Worm (Caenorhabditis elegans) whole organism, L4 larva: ENCODE data around the gene pmpl-1.

Experiments used
- F10B5.3 ChIP-seq: sonication (generic microtip); optimal IDR thresholded peaks from 2 replicates; lab custom pipeline; 2016; ENCODE audit warnings: mild to moderate bottlenecking, missing genetic modification characterization, missing compliant biosample characterization
- F37D6.2 ChIP-seq: sonication (generic microtip); optimal IDR thresholded peaks from 2 replicates; lab custom pipeline; 2016; ENCODE audit warnings: mild to moderate bottlenecking, missing genetic modification characterization, missing compliant biosample characterization
- T26A8.4 ChIP-seq: fragments of 200-800 bp; sonication (Bioruptor generic); IDR thresholded peaks from 2 replicates; pipeline ENCODE4 v1.3.6; 2022; ENCODE audit warnings: missing genetic modification characterization, missing compliant biosample characterization
- Y105C5A.15 ChIP-seq: fragments of 200-800 bp; sonication (Bioruptor generic); IDR thresholded peaks from 2 replicates; pipeline ENCODE4 v1.3.6; 2022; ENCODE audit warnings: missing genetic modification characterization, missing compliant biosample characterization
- Y48G9A.11 ChIP-seq: fragments of 200-800 bp; sonication (Bioruptor generic); IDR thresholded peaks from 2 replicates; pipeline ENCODE4 v1.3.6; 2022; ENCODE audit warnings: missing genetic modification reagents, missing genetic modification characterization, missing compliant biosample characterization
- Y5F2A.4 ChIP-seq: fragments of 200-800 bp; sonication (Bioruptor generic); optimal IDR thresholded peaks from 2 replicates; lab custom pipeline; 2018; ENCODE audit warnings: mild to moderate bottlenecking, missing genetic modification characterization, missing compliant biosample characterization
- Y75B8A.6 ChIP-seq: fragments of 200-800 bp; sonication (Bioruptor generic); IDR thresholded peaks from 2 replicates; pipeline ENCODE4 v1.3.6; 2022; ENCODE audit warnings: missing genetic modification reagents, missing genetic modification characterization, missing compliant biosample characterization
- aha-1 ChIP-seq: fragments of 150-350 bp; peaks from one replicate; lab custom pipeline; 2014; ENCODE audit warnings: missing biosample characterization, missing genetic modification characterization
- aly-2 ChIP-seq: sonication (generic microtip); optimal IDR thresholded peaks from 2 replicates; lab custom pipeline; 2018; ENCODE audit warnings: missing biosample characterization, missing genetic modification characterization
- ama-1 ChIP-seq: fragments of 150-350 bp; optimal IDR thresholded peaks from 2 replicates; lab custom pipeline; 2014; ENCODE audit warnings: inconsistent platforms, mixed read lengths
- attf-4 ChIP-seq: sonication (generic microtip); optimal IDR thresholded peaks from 3 replicates; lab custom pipeline; 2017; ENCODE audit warnings: missing biosample characterization, missing genetic modification characterization
- ceh-32 ChIP-seq: sonication (generic microtip); optimal IDR thresholded peaks from 2 replicates; lab custom pipeline; 2016; ENCODE audit warnings: mild to moderate bottlenecking, missing genetic modification characterization, missing compliant biosample characterization; ENCODE audit not compliant: poor library complexity
- ces-1 ChIP-seq: fragments of 150-350 bp; sonication (generic microtip); optimal IDR thresholded peaks from 4 replicates; lab custom pipeline; 2014; ENCODE audit warnings: missing biosample characterization, missing genetic modification reagents, missing genetic modification characterization
- cey-2 ChIP-seq: sonication (generic microtip); optimal IDR thresholded peaks from 3 replicates; lab custom pipeline; 2017; ENCODE audit warnings: missing genetic modification characterization, mild to moderate bottlenecking, missing compliant biosample characterization, antibody characterized with exemption, borderline replicate concordance; ENCODE audit not compliant: insufficient read depth
- ctbp-1 ChIP-seq: fragments of 200-800 bp; sonication (Bioruptor generic); IDR thresholded peaks from 2 replicates; pipeline ENCODE4 v1.3.6; 2022; ENCODE audit warnings: missing genetic modification reagents, missing genetic modification characterization, missing compliant biosample characterization
- dmd-8 ChIP-seq: fragments of 200-800 bp; sonication (Bioruptor generic); IDR thresholded peaks from 2 replicates; pipeline ENCODE4 v1.3.6; 2022; ENCODE audit warnings: missing genetic modification characterization, missing compliant biosample characterization
- dmd-9 ChIP-seq: fragments of 200-800 bp; sonication (Bioruptor generic); IDR thresholded peaks from 2 replicates; pipeline ENCODE4 v1.3.6; 2022; ENCODE audit warnings: missing genetic modification reagents, missing genetic modification characterization, missing compliant biosample characterization
- fkh-10 ChIP-seq: fragments of 150-350 bp; optimal IDR thresholded peaks from 2 replicates; lab custom pipeline; 2014; ENCODE audit warnings: missing biosample characterization, missing genetic modification reagents, missing genetic modification characterization
- hlh-11 ChIP-seq: fragments of 200-800 bp; sonication (Bioruptor generic); optimal IDR thresholded peaks from 2 replicates; lab custom pipeline; 2018; ENCODE audit warnings: mild to moderate bottlenecking, missing genetic modification characterization, missing compliant biosample characterization
- hmg-1.1 ChIP-seq: fragments of 200-800 bp; sonication (Bioruptor generic); IDR thresholded peaks from 2 replicates; pipeline ENCODE4 v1.3.6; 2022; ENCODE audit warnings: missing genetic modification reagents, missing genetic modification characterization, missing compliant biosample characterization
- jun-1 ChIP-seq: fragments of 150-350 bp; optimal IDR thresholded peaks from 2 replicates; lab custom pipeline; 2014; ENCODE audit warnings: missing biosample characterization, missing genetic modification reagents, missing genetic modification characterization
- lin-29 ChIP-seq: fragments of 200-800 bp; sonication (Bioruptor generic); IDR thresholded peaks from 2 replicates; pipeline ENCODE4 v1.3.6; 2022; ENCODE audit warnings: missing genetic modification reagents, missing genetic modification characterization, missing compliant biosample characterization
- lir-3 ChIP-seq: sonication (generic microtip); optimal IDR thresholded peaks from 2 replicates; lab custom pipeline; 2016; ENCODE audit warnings: mild to moderate bottlenecking, missing genetic modification characterization, missing compliant biosample characterization
- madf-9 ChIP-seq: fragments of 200-800 bp; sonication (Bioruptor generic); conservative IDR thresholded peaks from 2 replicates; pipeline ENCODE4 v1.3.6; 2022; ENCODE audit warnings: missing genetic modification reagents, missing genetic modification characterization, missing compliant biosample characterization
- mdl-1 ChIP-seq, 2 experiments: fragments of 150-350 bp in 1 of 2; sonication (generic microtip) in 1 of 2; optimal IDR thresholded peaks; 2 replicates each; lab custom pipeline; 2014 to 2017; ENCODE audit warnings: missing biosample characterization in 2 of 2, missing genetic modification characterization in 2 of 2
- mdt-29 ChIP-seq: fragments of 200-800 bp; sonication (Bioruptor generic); IDR thresholded peaks from 2 replicates; pipeline ENCODE4 v1.3.6; 2022; ENCODE audit warnings: missing genetic modification reagents, missing genetic modification characterization, missing compliant biosample characterization
- mes-2 ChIP-seq: sonication (generic microtip); optimal IDR thresholded peaks from 2 replicates; lab custom pipeline; 2016; ENCODE audit warnings: missing genotype, mild to moderate bottlenecking, missing genetic modification characterization, missing compliant biosample characterization; ENCODE audit not compliant: poor library complexity, severe bottlenecking
- mxl-3 ChIP-seq: fragments of 200-800 bp; sonication (Bioruptor generic); optimal IDR thresholded peaks from 2 replicates; lab custom pipeline; 2018; ENCODE audit warnings: mild to moderate bottlenecking, missing genetic modification characterization, missing compliant biosample characterization
- nhr-10 ChIP-seq: fragments of 150-350 bp; optimal IDR thresholded peaks from 2 replicates; lab custom pipeline; 2014; ENCODE audit warnings: missing biosample characterization, missing genetic modification characterization
- nhr-11 ChIP-seq: fragments of 150-350 bp; optimal IDR thresholded peaks from 2 replicates; lab custom pipeline; 2014; ENCODE audit warnings: missing biosample characterization, missing genetic modification characterization
- nhr-111 ChIP-seq: fragments of 200-800 bp; sonication (Bioruptor generic); optimal IDR thresholded peaks from 2 replicates; lab custom pipeline; 2018; ENCODE audit warnings: mild to moderate bottlenecking, missing genetic modification characterization, missing compliant biosample characterization
- nhr-28 ChIP-seq: fragments of 150-350 bp; optimal IDR thresholded peaks from 2 replicates; lab custom pipeline; 2014; ENCODE audit warnings: missing biosample characterization, missing genetic modification characterization
- nhr-42 ChIP-seq: fragments of 200-800 bp; sonication (Bioruptor generic); IDR thresholded peaks from 2 replicates; pipeline ENCODE4 v1.3.6; 2022; ENCODE audit warnings: missing genetic modification characterization, missing compliant biosample characterization
- nhr-76 ChIP-seq: fragments of 150-350 bp; optimal IDR thresholded peaks from 2 replicates; lab custom pipeline; 2014; ENCODE audit warnings: missing biosample characterization, missing genetic modification characterization
- nhr-77 ChIP-seq: fragments of 150-350 bp; optimal IDR thresholded peaks from 2 replicates; lab custom pipeline; 2014; ENCODE audit warnings: missing biosample characterization, missing genetic modification characterization
- rbr-2 ChIP-seq: sonication (generic microtip); optimal IDR thresholded peaks from 2 replicates; lab custom pipeline; 2016; ENCODE audit warnings: missing genotype, missing genetic modification characterization, missing compliant biosample characterization
- skn-1 ChIP-seq: fragments of 150-350 bp; optimal IDR thresholded peaks from 2 replicates; lab custom pipeline; 2014; ENCODE audit warnings: missing biosample characterization, missing genetic modification characterization
- spr-1 ChIP-seq: sonication (generic microtip); optimal IDR thresholded peaks from 2 replicates; lab custom pipeline; 2016; ENCODE audit warnings: mild to moderate bottlenecking, missing genetic modification characterization, missing compliant biosample characterization
- unc-62 ChIP-seq, 3 experiments: fragments of 150-350 bp in 1 of 3; sonication (generic microtip); optimal IDR thresholded peaks in 2 of 3; peaks in 1 of 3; 1 replicate in 1 of 3; 2 replicates in 2 of 3; lab custom pipeline; 2014 to 2017; ENCODE audit warnings: missing biosample characterization in 3 of 3, missing genetic modification characterization in 3 of 3, missing genetic modification reagents in 3 of 3, missing genotype in 1 of 3
- ztf-7 ChIP-seq: fragments of 150-350 bp; optimal IDR thresholded peaks from 2 replicates; lab custom pipeline; 2014; ENCODE audit warnings: missing biosample characterization, missing genetic modification characterization

The pmpl-1 gene

ce11 chrX:3768717-3769116 lies 19.1 kb upstream of the pmpl-1 start, which contains the start of gene F47B7.5:
Gene F47B7.5 (minus strand): TSS chrX:3768817.
- no peak for TF ChIP-seq attf-4 (tag; lab: Kevin White, UChicago)
- no peak for TF ChIP-seq hmg-1.1
- TF ChIP-seq mdt-29 (GFP tag; lab: Robert Waterston, UW) = no peak
- no peak for TF ChIP-seq spr-1
- TF ChIP-seq T26A8.4 (GFP tag; lab: Robert Waterston, UW) = no peak
- no peak for TF ChIP-seq nhr-42
- TF ChIP-seq ceh-32 (tag; lab: Kevin White, UChicago) = no peak
- TF ChIP-seq F37D6.2 (tag; lab: Kevin White, UChicago) = no peak
- no peak for TF ChIP-seq mes-2 (tag; lab: Kevin White, UChicago)
- no peak for TF ChIP-seq ztf-7 (tag; lab: Kevin White, UChicago)
- TF ChIP-seq mdl-1 (tag; optimal IDR thresholded peaks at IDR 0.05; lab: Kevin White, UChicago) = no peak
- TF ChIP-seq cey-2 (tag; lab: Kevin White, UChicago) = no peak
- no peak for TF ChIP-seq skn-1 (tag; lab: Kevin White, UChicago)
- no peak for TF ChIP-seq aly-2 (tag; lab: Kevin White, UChicago)
- TF ChIP-seq F10B5.3 (tag; lab: Kevin White, UChicago) = no peak
- TF ChIP-seq nhr-10 = no peak
- TF ChIP-seq lin-29 = no peak
- no peak for TF ChIP-seq dmd-9 (GFP tag; lab: Robert Waterston, UW)
- TF ChIP-seq nhr-111 (GFP tag; lab: Kevin White, UChicago) = no peak

DNA sequence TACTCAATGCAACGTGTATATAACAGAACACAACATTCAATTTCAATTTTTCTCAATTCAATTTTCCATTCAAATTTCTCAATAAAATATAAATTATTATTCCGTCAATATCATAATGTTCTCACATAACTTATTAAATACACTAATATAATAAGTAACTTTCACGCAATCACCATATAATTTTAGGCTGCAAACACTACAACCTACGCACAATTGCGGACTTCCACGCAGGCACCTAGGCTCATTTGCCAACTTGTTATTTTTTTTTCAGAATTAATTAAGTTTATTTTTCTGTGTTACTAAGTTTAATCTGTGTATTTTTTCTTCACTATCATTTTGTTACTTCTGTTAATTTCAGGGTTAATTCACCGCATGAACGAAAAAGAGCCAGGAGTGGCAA lies 15.4 kb upstream of the pmpl-1 start, which contains the start of gene F47B7.2:
F47B7.2 (plus strand) TSS at position 358 of the 400 bp plus-strand sequence.
- TF ChIP-seq rbr-2 (tag; lab: Kevin White, UChicago) (peak; percentile 10), Y5F2A.4 (GFP tag; lab: Kevin White, UChicago) (no peak), mes-2 (tag; lab: Kevin White, UChicago) (peak; percentile 40), nhr-11 (tag; lab: Kevin White, UChicago) (no peak), nhr-77 (tag; lab: Kevin White, UChicago) (no peak), ces-1 (GFP tag; lab: Kevin White, UChicago) (peak; percentile 31)
- TF ChIP-seq, all 104 proteins: peak for 3

DNA sequence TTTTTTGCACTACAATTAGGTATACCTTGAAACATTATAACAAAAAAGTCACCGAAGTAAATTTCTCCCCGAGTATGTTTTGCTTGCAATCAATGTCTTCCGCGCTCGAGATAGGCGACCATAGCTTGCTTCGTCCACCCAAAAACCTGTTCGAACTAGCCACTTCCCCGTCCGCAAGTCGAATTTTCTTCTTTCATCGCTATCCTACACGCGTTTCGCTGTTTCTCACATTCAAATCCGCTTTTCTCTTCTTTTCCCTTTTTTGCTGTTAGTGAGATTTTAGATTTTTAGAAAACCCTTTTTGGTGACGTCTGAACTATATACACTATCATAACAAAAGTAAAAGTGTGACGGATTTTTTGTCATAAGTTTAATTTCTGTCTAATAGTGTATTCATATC lies 14.6 kb upstream of the pmpl-1 start:
- TF ChIP-seq Y48G9A.11 (GFP tag; lab: Robert Waterston, UW) (no peak), dmd-8 (GFP tag; lab: Robert Waterston, UW) (no peak), aha-1 (tag; lab: Kevin White, UChicago) (peak; percentile 4), mes-2 (tag; lab: Kevin White, UChicago) (no peak), madf-9 (GFP tag; lab: Robert Waterston, UW) (no peak), fkh-10 (no peak), nhr-42 (no peak), nhr-76 (tag; lab: Kevin White, UChicago) (no peak), nhr-77 (tag; lab: Kevin White, UChicago) (no peak), jun-1 (tag; lab: Kevin White, UChicago) (no peak), nhr-28 (tag; lab: Kevin White, UChicago) (peak; percentile 7), aly-2 (tag; lab: Kevin White, UChicago) (no peak), ces-1 (GFP tag; lab: Kevin White, UChicago) (no peak), unc-62 (GFP tag; optimal IDR thresholded peaks at IDR 0.05 in 1 of 2; lab: Kevin White, UChicago) (peak in 1 of 2 experiments; percentile 95), unc-62 (tag; optimal IDR thresholded peaks at IDR 0.05; lab: Kevin White, UChicago) (no peak), ctbp-1 (GFP tag; lab: Robert Waterston, UW) (no peak), Y75B8A.6 (GFP tag; lab: Robert Waterston, UW) (no peak), hlh-11 (tag; lab: Kevin White, UChicago) (peak; percentile 14), mxl-3 (GFP tag; lab: Kevin White, UChicago) (peak; percentile 5), ama-1 (no peak), lir-3 (no peak), Y105C5A.15 (GFP tag; lab: Robert Waterston, UW) (no peak)
- TF ChIP-seq, all 104 proteins: peak for 5
